Worm (Caenorhabditis elegans): Measurements from ENCODE around the gene pitp-1.

The pitp-1 gene

DNA sequence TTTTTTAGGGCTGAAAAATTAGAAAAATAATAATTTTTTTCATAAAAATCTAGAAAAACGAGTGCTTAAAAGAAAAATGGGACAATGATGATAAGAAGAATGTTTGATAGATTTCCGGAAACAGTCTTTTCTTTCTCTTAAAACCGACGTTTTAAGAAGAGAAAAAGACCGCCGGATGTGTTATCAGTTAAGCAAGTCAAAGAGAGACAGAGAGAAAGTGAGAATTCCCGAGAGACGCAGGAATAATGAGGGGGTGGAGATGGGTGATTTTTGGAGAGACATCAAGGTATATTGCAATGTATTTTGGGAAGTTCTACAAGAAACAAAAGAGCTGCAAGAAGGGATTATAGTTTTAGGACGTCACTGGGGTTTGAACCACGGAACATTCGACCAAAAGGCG is 54.1 kb downstream of the pitp-1 start, which contains the start of gene C34C12.9:
Gene C34C12.9, minus strand, starts transcription at position 16 of the 400 bp plus-strand sequence.
- TF ChIP-seq ceh-9 (tag; optimal IDR thresholded peaks at IDR 0.05) = no peak
- peak; percentile 48 for TF ChIP-seq elt-2 (tag; optimal IDR thresholded peaks at IDR 0.05)

DNA sequence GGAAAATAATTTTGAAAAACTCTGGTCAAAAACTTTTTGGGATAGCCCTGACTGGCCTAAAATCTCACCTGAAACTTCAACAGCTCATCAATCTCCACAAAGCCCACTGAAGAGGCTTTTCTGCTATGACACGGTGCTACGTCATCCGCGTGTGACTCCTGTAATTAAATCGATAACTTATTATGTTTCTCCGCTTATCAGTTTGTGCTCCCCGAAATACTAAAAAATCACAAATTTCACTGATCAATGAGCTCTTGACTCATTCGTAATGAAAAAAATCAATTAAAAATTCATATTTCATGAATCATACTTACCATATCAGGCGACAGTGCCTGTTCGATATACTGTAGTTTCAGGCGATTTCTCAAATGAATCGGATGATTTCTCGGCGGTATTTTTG is 54.6 kb downstream of the pitp-1 start:
- TF ChIP-seq elt-2 (tag; optimal IDR thresholded peaks at IDR 0.05) (peak; percentile 38), pqm-1 (tag; optimal IDR thresholded peaks at IDR 0.05) (peak; percentile 68), fkh-10 (GFP tag; optimal IDR thresholded peaks at IDR 0.05) (no peak), ama-1 (optimal IDR thresholded peaks at IDR 0.05) (no peak)

DNA sequence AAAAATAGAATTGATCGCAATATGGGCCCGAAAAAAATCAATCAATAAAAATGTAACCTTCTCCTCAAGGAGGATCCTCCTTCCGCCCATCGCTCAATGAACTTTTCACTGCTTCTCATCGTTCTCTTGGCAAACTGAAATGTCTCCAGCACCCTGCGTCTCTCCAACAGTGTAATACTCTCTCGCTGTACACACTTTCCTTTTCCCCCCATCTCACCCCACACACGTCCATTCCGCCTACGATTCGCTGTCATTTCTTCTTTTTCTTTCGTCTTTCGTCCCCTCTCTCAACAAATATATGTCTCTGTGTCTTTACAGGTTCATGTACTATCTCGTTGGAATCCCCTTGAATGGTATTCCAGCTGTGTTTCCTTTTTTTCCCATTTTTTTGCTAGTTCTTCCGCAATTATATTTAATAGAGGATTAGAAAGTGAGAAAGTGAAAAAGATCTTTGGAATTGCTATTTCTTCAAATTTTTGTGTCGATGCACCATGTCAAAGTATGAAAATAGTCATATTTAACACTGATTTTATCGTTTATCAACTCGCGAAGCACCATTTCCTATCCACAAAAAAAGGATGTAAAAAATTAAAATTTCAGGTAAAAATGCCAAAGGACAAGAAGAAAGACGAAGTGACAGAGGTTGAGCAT is 58.1 kb downstream of the pitp-1 start, which contains the start of gene rsu-1:
Gene rsu-1, plus strand, starts transcription at position 601 of the 651 bp plus-strand sequence.
- TF ChIP-seq nhr-23 (tag; optimal IDR thresholded peaks at IDR 0.05) = peak; percentile 44
- TF ChIP-seq ztf-4 (tag; optimal IDR thresholded peaks at IDR 0.05) = no peak
- no peak for TF ChIP-seq ama-1 (optimal IDR thresholded peaks at IDR 0.05)
- TF ChIP-seq lin-39 (tag; optimal IDR thresholded peaks at IDR 0.05) = peak; percentile 50
- no peak for TF ChIP-seq ceh-82 (tag; optimal IDR thresholded peaks at IDR 0.05)
- TF ChIP-seq nhr-28 (tag; optimal IDR thresholded peaks at IDR 0.05) = no peak
- peak; percentile 31 for TF ChIP-seq elt-2 (tag; optimal IDR thresholded peaks at IDR 0.05)
- TF ChIP-seq daf-12 (tag; optimal IDR thresholded peaks at IDR 0.05) = no peak
- no peak for TF ChIP-seq nhr-237 (tag; optimal IDR thresholded peaks at IDR 0.05)
- TF ChIP-seq ceh-28 (tag; optimal IDR thresholded peaks at IDR 0.05) = peak; percentile 50
- TF ChIP-seq unc-39 (tag; optimal IDR thresholded peaks at IDR 0.05) = no peak
- no peak for TF ChIP-seq elt-3 (tag; optimal IDR thresholded peaks at IDR 0.05)
- TF ChIP-seq sea-2 (GFP tag; optimal IDR thresholded peaks at IDR 0.05) = no peak
- TF ChIP-seq skn-1 (tag; optimal IDR thresholded peaks at IDR 0.05) = no peak
- TF ChIP-seq nhr-43 (tag; optimal IDR thresholded peaks at IDR 0.05; ENCODE audit: poor library complexity, severe bottlenecking) = no peak
- TF ChIP-seq zag-1 (tag; optimal IDR thresholded peaks at IDR 0.05) = no peak
- TF ChIP-seq elt-1 (tag; optimal IDR thresholded peaks at IDR 0.05) = no peak
- no peak for TF ChIP-seq snpc-4 (tag; optimal IDR thresholded peaks at IDR 0.05)
- TF ChIP-seq fos-1 (tag; optimal IDR thresholded peaks at IDR 0.05) = no peak
- no peak for TF ChIP-seq unc-62 (GFP tag; optimal IDR thresholded peaks at IDR 0.05)
- TF ChIP-seq mml-1 (tag; optimal IDR thresholded peaks at IDR 0.05) = no peak
- TF ChIP-seq nhr-67 (tag; optimal IDR thresholded peaks at IDR 0.05) = no peak
- TF ChIP-seq ceh-9 (tag; optimal IDR thresholded peaks at IDR 0.05) = no peak
- peak; percentile 68 for TF ChIP-seq nfya-1 (tag; optimal IDR thresholded peaks at IDR 0.05; ENCODE audit: insufficient read depth)
- peak; percentile 45 for TF ChIP-seq pha-4 (tag; optimal IDR thresholded peaks at IDR 0.05)
- TF ChIP-seq fkh-10 (GFP tag; optimal IDR thresholded peaks at IDR 0.05) = no peak
- no peak for TF ChIP-seq mdl-1 (tag; optimal IDR thresholded peaks at IDR 0.05)
- TF ChIP-seq nhr-12 (tag; optimal IDR thresholded peaks at IDR 0.05) = no peak
- TF ChIP-seq nhr-77 (tag; optimal IDR thresholded peaks at IDR 0.05) = no peak
- no peak for TF ChIP-seq R02D3.7 (tag; optimal IDR thresholded peaks at IDR 0.05)
- TF ChIP-seq hmg-11 (tag; optimal IDR thresholded peaks at IDR 0.05) = peak; percentile 81
- TF ChIP-seq egl-5 (tag; optimal IDR thresholded peaks at IDR 0.05) = no peak
- TF ChIP-seq aly-2 (tag; optimal IDR thresholded peaks at IDR 0.05) = no peak
- no peak for TF ChIP-seq jun-1 (tag; optimal IDR thresholded peaks at IDR 0.05)
- no peak for TF ChIP-seq eor-1 (tag; optimal IDR thresholded peaks at IDR 0.05)
- no peak for TF ChIP-seq ztf-11 (tag; optimal IDR thresholded peaks at IDR 0.05)
- no peak for TF ChIP-seq ZK546.5 (tag; optimal IDR thresholded peaks at IDR 0.05)
- peak; percentile 48 for TF ChIP-seq lin-15B (tag; optimal IDR thresholded peaks at IDR 0.05)
- TF ChIP-seq ceh-16 (tag; optimal IDR thresholded peaks at IDR 0.05) = no peak
- TF ChIP-seq fkh-2 (tag; optimal IDR thresholded peaks at IDR 0.05) = no peak
- peak; percentile 83 for TF ChIP-seq nhr-25 (tag; optimal IDR thresholded peaks at IDR 0.05)
- TF ChIP-seq pqm-1 (tag; optimal IDR thresholded peaks at IDR 0.05) = peak; percentile 48
- no peak for TF ChIP-seq nhr-76 (tag; optimal IDR thresholded peaks at IDR 0.05)
